Worm (Caenorhabditis elegans) whole organism, L1 larva: ENCODE data around the gene Y67D8B.1.

ENCODE experiments used
- C34B4.2 ChIP-seq: sonication (generic microtip); optimal IDR thresholded peaks from 2 replicates; lab custom pipeline; 2017; ENCODE audit warnings: mild to moderate bottlenecking, missing genetic modification characterization, missing compliant biosample characterization
- aha-1 ChIP-seq: fragments of 150-350 bp; optimal IDR thresholded peaks from 2 replicates; lab custom pipeline; 2014; ENCODE audit warnings: missing biosample characterization, missing genetic modification characterization
- alr-1 ChIP-seq: fragments of 200-800 bp; sonication (Bioruptor generic); optimal IDR thresholded peaks from 2 replicates; lab custom pipeline; 2018; ENCODE audit warnings: borderline replicate concordance, mild to moderate bottlenecking, missing genetic modification characterization, missing compliant biosample characterization
- aly-2 ChIP-seq: fragments of 150-350 bp; optimal IDR thresholded peaks from 2 replicates; lab custom pipeline; 2014; ENCODE audit warnings: missing biosample characterization, missing genetic modification characterization
- blmp-1 ChIP-seq: fragments of 150-350 bp; optimal IDR thresholded peaks from 2 replicates; lab custom pipeline; 2014; ENCODE audit warnings: missing biosample characterization, missing genetic modification characterization
- ceh-88 ChIP-seq: fragments of 200-800 bp; sonication (Bioruptor generic); IDR thresholded peaks from 2 replicates; pipeline ENCODE4 v1.3.6; 2022; ENCODE audit warnings: missing genetic modification characterization, missing compliant biosample characterization
- efl-1 ChIP-seq, 4 experiments: fragments of 150-350 bp; optimal IDR thresholded peaks in 3 of 4; peaks in 1 of 4; 1 replicate in 1 of 4; 2 replicates in 3 of 4; lab custom pipeline; 2014; ENCODE audit warnings: missing biosample characterization in 2 of 4, missing genetic modification characterization in 2 of 4, missing genetic modification reagents in 2 of 4
- efl-3 ChIP-seq: fragments of 200-800 bp; sonication (Bioruptor generic); optimal IDR thresholded peaks from 2 replicates; lab custom pipeline; 2018; ENCODE audit warnings: mild to moderate bottlenecking, missing genetic modification characterization, missing compliant biosample characterization
- egl-13 ChIP-seq: sonication (generic microtip); optimal IDR thresholded peaks from 2 replicates; lab custom pipeline; 2016; ENCODE audit warnings: missing genotype, missing genetic modification reagents, missing genetic modification characterization, missing compliant biosample characterization
- egl-27 ChIP-seq, 2 experiments: fragments of 150-350 bp in 1 of 2; sonication (generic microtip); optimal IDR thresholded peaks; 3 replicates each; lab custom pipeline; 2017 to 2018; ENCODE audit warnings: missing biosample characterization in 2 of 2, missing genetic modification characterization in 2 of 2, missing genetic modification reagents in 2 of 2
- elt-2 ChIP-seq: sonication (generic microtip); optimal IDR thresholded peaks from 2 replicates; lab custom pipeline; 2016; ENCODE audit warnings: missing genetic modification characterization, mild to moderate bottlenecking, inconsistent platforms, missing compliant biosample characterization, missing genetic modification reagents
- elt-3 ChIP-seq, 6 experiments: fragments of 150-350 bp in 1 of 6; sonication (generic microtip); optimal IDR thresholded peaks; 2 replicates each; lab custom pipeline; 2017 to 2018; ENCODE audit warnings: missing biosample characterization in 6 of 6, missing genetic modification characterization in 6 of 6, inconsistent platforms in 1 of 6
- ets-5 ChIP-seq: fragments of 200-800 bp; sonication (Bioruptor generic); IDR thresholded peaks from 2 replicates; pipeline ENCODE4 v1.3.6; 2022; ENCODE audit warnings: missing genetic modification characterization, missing compliant biosample characterization
- fkh-4 ChIP-seq: sonication (generic microtip); optimal IDR thresholded peaks from 2 replicates; lab custom pipeline; 2016; ENCODE audit warnings: missing compliant biosample characterization, missing genetic modification characterization, borderline replicate concordance
- fos-1 ChIP-seq: fragments of 150-350 bp; optimal IDR thresholded peaks from 2 replicates; lab custom pipeline; 2014; ENCODE audit warnings: missing biosample characterization, missing genetic modification characterization
- hpl-2 ChIP-seq: fragments of 150-350 bp; optimal IDR thresholded peaks from 2 replicates; lab custom pipeline; 2014; ENCODE audit warnings: missing biosample characterization, missing genetic modification reagents, missing genetic modification characterization
- irx-1 ChIP-seq: sonication (generic microtip); optimal IDR thresholded peaks from 2 replicates; lab custom pipeline; 2016; ENCODE audit warnings: missing genetic modification characterization, missing compliant biosample characterization
- lin-14 ChIP-seq: fragments of 200-800 bp; sonication (Bioruptor generic); optimal IDR thresholded peaks from 2 replicates; lab custom pipeline; 2018; ENCODE audit warnings: mild to moderate bottlenecking, missing genetic modification characterization, moderate library complexity, missing compliant biosample characterization
- lin-15B ChIP-seq: fragments of 150-350 bp; sonication (generic microtip); optimal IDR thresholded peaks from 3 replicates; lab custom pipeline; 2014; ENCODE audit warnings: missing biosample characterization, missing genetic modification characterization
- lin-35 ChIP-seq, 2 experiments: fragments of 150-350 bp; optimal IDR thresholded peaks; 2 replicates each; lab custom pipeline; 2014; ENCODE audit warnings: missing biosample characterization in 2 of 2, missing genetic modification characterization in 2 of 2, missing genetic modification reagents in 2 of 2
- lir-3 ChIP-seq: sonication (generic microtip); optimal IDR thresholded peaks from 2 replicates; lab custom pipeline; 2016; ENCODE audit warnings: mild to moderate bottlenecking, missing genetic modification characterization, moderate library complexity, missing compliant biosample characterization; ENCODE audit not compliant: poor library complexity
- lsy-2 ChIP-seq, 2 experiments: fragments of 150-350 bp; optimal IDR thresholded peaks; 2 replicates each; lab custom pipeline; 2014; ENCODE audit warnings: missing biosample characterization in 2 of 2, missing genetic modification characterization in 2 of 2
- mdl-1 ChIP-seq, 2 experiments: fragments of 150-350 bp; optimal IDR thresholded peaks; 2 replicates each; lab custom pipeline; 2014 to 2017; ENCODE audit warnings: missing biosample characterization in 2 of 2, missing genetic modification characterization in 2 of 2, inconsistent platforms in 1 of 2
- mef-2 ChIP-seq: fragments of 150-350 bp; optimal IDR thresholded peaks from 2 replicates; lab custom pipeline; 2014; ENCODE audit warnings: missing biosample characterization, missing genetic modification characterization
- mep-1 ChIP-seq: fragments of 150-350 bp; optimal IDR thresholded peaks from 2 replicates; lab custom pipeline; 2014; ENCODE audit warnings: missing biosample characterization, missing genetic modification characterization
- nhr-11 ChIP-seq: fragments of 150-350 bp; optimal IDR thresholded peaks from 2 replicates; lab custom pipeline; 2014; ENCODE audit warnings: missing biosample characterization, missing genetic modification characterization
- nhr-12 ChIP-seq: sonication (generic microtip); optimal IDR thresholded peaks from 2 replicates; lab custom pipeline; 2017; ENCODE audit warnings: missing biosample characterization, missing genetic modification characterization
- nhr-47 ChIP-seq: sonication (generic microtip); optimal IDR thresholded peaks from 2 replicates; lab custom pipeline; 2016; ENCODE audit warnings: mild to moderate bottlenecking, missing genetic modification characterization, moderate library complexity, missing compliant biosample characterization
- nhr-71 ChIP-seq: sonication (generic microtip); optimal IDR thresholded peaks from 2 replicates; lab custom pipeline; 2016; ENCODE audit warnings: mild to moderate bottlenecking, missing genetic modification characterization, moderate library complexity, missing compliant biosample characterization
- pag-3 ChIP-seq: sonication (generic microtip); optimal IDR thresholded peaks from 2 replicates; lab custom pipeline; 2017; ENCODE audit warnings: missing genetic modification characterization, mild to moderate bottlenecking, missing compliant biosample characterization, antibody characterized with exemption, borderline replicate concordance; ENCODE audit not compliant: insufficient read depth
- snpc-4 ChIP-seq: fragments of 150-350 bp; optimal IDR thresholded peaks from 2 replicates; lab custom pipeline; 2014; ENCODE audit warnings: missing biosample characterization, missing genetic modification characterization
- snu-23 ChIP-seq: sonication (generic microtip); optimal IDR thresholded peaks from 2 replicates; lab custom pipeline; 2016; ENCODE audit warnings: missing genetic modification characterization, missing compliant biosample characterization
- swsn-7 ChIP-seq: sonication (generic microtip); optimal IDR thresholded peaks from 2 replicates; lab custom pipeline; 2016; ENCODE audit warnings: missing genetic modification characterization, missing compliant biosample characterization
- unc-30 ChIP-seq: sonication (generic microtip); optimal IDR thresholded peaks from 2 replicates; lab custom pipeline; 2017; ENCODE audit warnings: missing biosample characterization, missing genetic modification characterization
- unc-62 ChIP-seq: fragments of 150-350 bp; optimal IDR thresholded peaks from 2 replicates; lab custom pipeline; 2014; ENCODE audit warnings: missing biosample characterization, missing genetic modification reagents, missing genetic modification characterization
- unc-86 ChIP-seq: sonication (generic microtip); optimal IDR thresholded peaks from 2 replicates; lab custom pipeline; 2016; ENCODE audit warnings: missing genetic modification characterization, missing compliant biosample characterization
- ztf-11 ChIP-seq, 2 experiments: sonication (generic microtip); optimal IDR thresholded peaks; 2 replicates each; lab custom pipeline; 2016 to 2017; ENCODE audit warnings: missing genetic modification characterization in 2 of 2, missing biosample characterization in 1 of 2, missing compliant biosample characterization in 1 of 2
- ztf-4 ChIP-seq: fragments of 150-350 bp; optimal IDR thresholded peaks from 2 replicates; lab custom pipeline; 2014; ENCODE audit warnings: missing biosample characterization, missing genetic modification characterization

Y67D8B.1 gene

ce11 chrIV:3131871-3132586 is 40.4 kb downstream of the Y67D8B.1 start (continued):
- TF ChIP-seq snpc-4 (tag; lab: Kevin White, UChicago) (no peak), unc-62 (GFP tag; lab: Kevin White, UChicago) (no peak), snu-23 (GFP tag; lab: Kevin White, UChicago) (no peak), fos-1 (no peak), elt-2 (tag; lab: Kevin White, UChicago) (no peak), nhr-12 (tag; lab: Kevin White, UChicago) (no peak), mep-1 (tag; lab: Kevin White, UChicago) (no peak), mdl-1 (tag; optimal IDR thresholded peaks at IDR 0.05; lab: Kevin White, UChicago) (no peak), lin-15B (tag; lab: Kevin White, UChicago) (no peak), irx-1 (tag; lab: Kevin White, UChicago) (no peak), nhr-47 (no peak), egl-13 (tag; lab: Kevin White, UChicago) (no peak), ets-5 (GFP tag; lab: Robert Waterston, UW) (no peak), nhr-11 (tag; lab: Kevin White, UChicago) (no peak), ceh-88 (GFP tag; lab: Robert Waterston, UW) (no peak), lir-3 (tag; lab: Kevin White, UChicago) (no peak), alr-1 (no peak), blmp-1 (tag; lab: Kevin White, UChicago) (no peak), nhr-71 (tag; lab: Kevin White, UChicago) (no peak), ztf-11 (tag; optimal IDR thresholded peaks at IDR 0.05; lab: Kevin White, UChicago) (no peak), swsn-7 (tag; lab: Kevin White, UChicago) (no peak), egl-27 (tag; optimal IDR thresholded peaks at IDR 0.05; lab: Kevin White, UChicago) (no peak), lsy-2 (tag; optimal IDR thresholded peaks at IDR 0.05; lab: Kevin White, UChicago) (peak in 1 of 2 experiments; percentile 39), unc-30 (no peak)

ce11 chrIV:3127994-3128393 is 44.4 kb downstream of the Y67D8B.1 start:
- peak; percentile 26 for TF ChIP-seq nhr-71 (tag; lab: Kevin White, UChicago)
- peak in 1 of 2 experiments; percentile 1 for TF ChIP-seq lsy-2 (tag; optimal IDR thresholded peaks at IDR 0.05; lab: Kevin White, UChicago)
- no peak for TF ChIP-seq efl-3 (GFP tag; lab: Kevin White, UChicago)
- peak; percentile 3 to 10 for TF ChIP-seq efl-1 (optimal IDR thresholded peaks at IDR 0.05; lab: Kevin White, UChicago)
- TF ChIP-seq efl-1 (GFP tag; optimal IDR thresholded peaks at IDR 0.05 in 1 of 2; lab: Kevin White, UChicago): no peak
- no peak for TF ChIP-seq unc-30
- TF ChIP-seq unc-86 (tag; lab: Kevin White, UChicago): peak; percentile 26
- TF ChIP-seq aha-1 (tag; lab: Kevin White, UChicago): no peak
- TF ChIP-seq aly-2 (tag; lab: Kevin White, UChicago): no peak
- TF ChIP-seq snu-23 (GFP tag; lab: Kevin White, UChicago): no peak
- TF ChIP-seq ztf-4 (tag; lab: Kevin White, UChicago): no peak
- TF ChIP-seq C34B4.2 (tag; lab: Kevin White, UChicago): no peak
- TF ChIP-seq mdl-1 (tag; optimal IDR thresholded peaks at IDR 0.05; lab: Kevin White, UChicago): no peak
- TF ChIP-seq lin-14 (GFP tag; lab: Kevin White, UChicago): peak; percentile 73

ce11 chrIV:3121060-3121459 is 51.4 kb downstream of the Y67D8B.1 start:
- no peak for TF ChIP-seq alr-1
- no peak for TF ChIP-seq lin-35 (GFP tag; optimal IDR thresholded peaks at IDR 0.05; lab: Kevin White, UChicago)
- TF ChIP-seq elt-3 (tag; optimal IDR thresholded peaks at IDR 0.05; lab: Kevin White, UChicago): no peak
- no peak for TF ChIP-seq mef-2 (tag; lab: Kevin White, UChicago)
- TF ChIP-seq pag-3 (tag; lab: Kevin White, UChicago): no peak
- TF ChIP-seq fkh-4 (tag; lab: Kevin White, UChicago): no peak
- no peak for TF ChIP-seq hpl-2
- no peak for TF ChIP-seq snpc-4 (tag; lab: Kevin White, UChicago)
- TF ChIP-seq elt-2 (tag; lab: Kevin White, UChicago): no peak
- TF ChIP-seq aly-2 (tag; lab: Kevin White, UChicago): no peak
- TF ChIP-seq, all 84 proteins: peak for 0
